Worm (Caenorhabditis elegans) whole organism, L4 larva: ENCODE results near the gene unc-39.
A peak's percentile ranks its signal among the peaks of the same experiment; 100 is the strongest.

Experiments used
- D1046.2 ChIP-seq: fragments of 200-800 bp; sonication (Bioruptor generic); IDR thresholded peaks from 2 replicates; pipeline ENCODE4 v1.3.6; 2022; ENCODE audit warnings: missing genetic modification characterization, missing compliant biosample characterization
- T20F7.1 ChIP-seq: fragments of 200-800 bp; sonication (Bioruptor generic); optimal IDR thresholded peaks from 2 replicates; lab custom pipeline; 2018; ENCODE audit warnings: mild to moderate bottlenecking, missing genetic modification characterization, missing compliant biosample characterization
- T26A8.4 ChIP-seq: fragments of 200-800 bp; sonication (Bioruptor generic); IDR thresholded peaks from 2 replicates; pipeline ENCODE4 v1.3.6; 2022; ENCODE audit warnings: missing genetic modification characterization, missing compliant biosample characterization
- ZK546.5 ChIP-seq, 2 experiments: sonication (generic microtip); optimal IDR thresholded peaks; 2 replicates each; lab custom pipeline; 2017; ENCODE audit warnings: missing biosample characterization in 2 of 2, missing genetic modification characterization in 2 of 2
- aha-1 ChIP-seq: fragments of 150-350 bp; peaks from one replicate; lab custom pipeline; 2014; ENCODE audit warnings: missing biosample characterization, missing genetic modification characterization
- aly-2 ChIP-seq: sonication (generic microtip); optimal IDR thresholded peaks from 2 replicates; lab custom pipeline; 2018; ENCODE audit warnings: missing biosample characterization, missing genetic modification characterization
- ceh-20 ChIP-seq: fragments of 200-800 bp; sonication (Bioruptor generic); IDR thresholded peaks from 2 replicates; pipeline ENCODE4 v1.3.6; 2022; ENCODE audit warnings: missing genetic modification reagents, missing genetic modification characterization, missing compliant biosample characterization
- ceh-44 ChIP-seq: fragments of 200-800 bp; sonication (Bioruptor generic); IDR thresholded peaks from 2 replicates; pipeline ENCODE4 v1.3.6; 2022; ENCODE audit warnings: missing genetic modification reagents, missing genetic modification characterization, missing compliant biosample characterization
- ceh-62 ChIP-seq: sonication (generic microtip); optimal IDR thresholded peaks from 2 replicates; lab custom pipeline; 2017; ENCODE audit warnings: missing biosample characterization, missing genetic modification characterization
- ctbp-1 ChIP-seq: fragments of 200-800 bp; sonication (Bioruptor generic); IDR thresholded peaks from 2 replicates; pipeline ENCODE4 v1.3.6; 2022; ENCODE audit warnings: missing genetic modification reagents, missing genetic modification characterization, missing compliant biosample characterization
- daf-12 ChIP-seq: fragments of 150-350 bp; optimal IDR thresholded peaks from 2 replicates; lab custom pipeline; 2014; ENCODE audit warnings: missing biosample characterization, missing genetic modification reagents, missing genetic modification characterization
- daf-16 ChIP-seq, 3 experiments: sonication (generic microtip); optimal IDR thresholded peaks; 2 replicates each; lab custom pipeline; 2016 to 2017; ENCODE audit warnings: missing genetic modification characterization in 3 of 3, missing genetic modification reagents in 3 of 3, mild to moderate bottlenecking in 2 of 3, missing compliant biosample characterization in 2 of 3, missing biosample characterization in 1 of 3, moderate library complexity in 1 of 3
- dmd-9 ChIP-seq: fragments of 200-800 bp; sonication (Bioruptor generic); IDR thresholded peaks from 2 replicates; pipeline ENCODE4 v1.3.6; 2022; ENCODE audit warnings: missing genetic modification reagents, missing genetic modification characterization, missing compliant biosample characterization
- dpl-1 ChIP-seq: fragments of 150-350 bp; optimal IDR thresholded peaks from 2 replicates; lab custom pipeline; 2014; ENCODE audit warnings: missing biosample characterization, missing genetic modification reagents, missing genetic modification characterization
- egl-27 ChIP-seq: sonication (generic microtip); optimal IDR thresholded peaks from 3 replicates; lab custom pipeline; 2017; ENCODE audit warnings: missing biosample characterization, missing genetic modification reagents, missing genetic modification characterization
- fkh-10 ChIP-seq: fragments of 150-350 bp; optimal IDR thresholded peaks from 2 replicates; lab custom pipeline; 2014; ENCODE audit warnings: missing biosample characterization, missing genetic modification reagents, missing genetic modification characterization
- fos-1 ChIP-seq: fragments of 150-350 bp; optimal IDR thresholded peaks from 2 replicates; lab custom pipeline; 2014; ENCODE audit warnings: missing biosample characterization, missing genetic modification characterization
- hif-1 ChIP-seq, 2 experiments: sonication (generic microtip); optimal IDR thresholded peaks; 2 replicates each; lab custom pipeline; 2016 to 2017; ENCODE audit warnings: missing compliant biosample characterization in 2 of 2, missing genetic modification characterization in 2 of 2, missing genetic modification reagents in 2 of 2, missing genotype in 2 of 2, mild to moderate bottlenecking in 1 of 2
- hlh-11 ChIP-seq: fragments of 200-800 bp; sonication (Bioruptor generic); optimal IDR thresholded peaks from 2 replicates; lab custom pipeline; 2018; ENCODE audit warnings: mild to moderate bottlenecking, missing genetic modification characterization, missing compliant biosample characterization
- hlh-30 ChIP-seq: sonication (generic microtip); optimal IDR thresholded peaks from 2 replicates; lab custom pipeline; 2017; ENCODE audit warnings: antibody characterized with exemption, mild to moderate bottlenecking, missing genetic modification characterization, missing compliant biosample characterization; ENCODE audit not compliant: insufficient read depth
- jun-1 ChIP-seq: fragments of 150-350 bp; optimal IDR thresholded peaks from 2 replicates; lab custom pipeline; 2014; ENCODE audit warnings: missing biosample characterization, missing genetic modification reagents, missing genetic modification characterization
- lim-7 ChIP-seq: fragments of 200-800 bp; sonication (Bioruptor generic); IDR thresholded peaks from 2 replicates; pipeline ENCODE4 v1.3.6; 2022; ENCODE audit warnings: missing genetic modification characterization, missing compliant biosample characterization
- lin-13 ChIP-seq: fragments of 150-350 bp; optimal IDR thresholded peaks from 2 replicates; lab custom pipeline; 2014; ENCODE audit warnings: missing biosample characterization, missing genetic modification reagents, missing genetic modification characterization
- madf-5 ChIP-seq, 2 experiments: fragments of 200-800 bp; sonication (Bioruptor generic); IDR thresholded peaks; 2 replicates each; pipeline ENCODE4 v1.3.6; 2022; ENCODE audit warnings: missing compliant biosample characterization in 2 of 2, missing genetic modification characterization in 2 of 2
- madf-9 ChIP-seq: fragments of 200-800 bp; sonication (Bioruptor generic); conservative IDR thresholded peaks from 2 replicates; pipeline ENCODE4 v1.3.6; 2022; ENCODE audit warnings: missing genetic modification reagents, missing genetic modification characterization, missing compliant biosample characterization
- mdt-29 ChIP-seq: fragments of 200-800 bp; sonication (Bioruptor generic); IDR thresholded peaks from 2 replicates; pipeline ENCODE4 v1.3.6; 2022; ENCODE audit warnings: missing genetic modification reagents, missing genetic modification characterization, missing compliant biosample characterization
- mes-2 ChIP-seq: sonication (generic microtip); optimal IDR thresholded peaks from 2 replicates; lab custom pipeline; 2016; ENCODE audit warnings: missing genotype, mild to moderate bottlenecking, missing genetic modification characterization, missing compliant biosample characterization; ENCODE audit not compliant: poor library complexity, severe bottlenecking
- mxl-2 ChIP-seq: fragments of 200-800 bp; sonication (Bioruptor generic); conservative IDR thresholded peaks from 2 replicates; pipeline ENCODE4 v1.3.6; 2022; ENCODE audit warnings: missing genetic modification reagents, missing genetic modification characterization, missing compliant biosample characterization
- mxl-3 ChIP-seq: fragments of 200-800 bp; sonication (Bioruptor generic); optimal IDR thresholded peaks from 2 replicates; lab custom pipeline; 2018; ENCODE audit warnings: mild to moderate bottlenecking, missing genetic modification characterization, missing compliant biosample characterization
- nhr-102 ChIP-seq: sonication (generic microtip); optimal IDR thresholded peaks from 2 replicates; lab custom pipeline; 2016; ENCODE audit warnings: mild to moderate bottlenecking, missing genetic modification characterization, moderate library complexity, missing compliant biosample characterization
- nhr-11 ChIP-seq: fragments of 150-350 bp; optimal IDR thresholded peaks from 2 replicates; lab custom pipeline; 2014; ENCODE audit warnings: missing biosample characterization, missing genetic modification characterization
- nhr-237 ChIP-seq: sonication (generic microtip); optimal IDR thresholded peaks from 2 replicates; lab custom pipeline; 2017; ENCODE audit warnings: missing biosample characterization, missing genetic modification characterization
- nhr-25 ChIP-seq: sonication (generic microtip); optimal IDR thresholded peaks from 2 replicates; lab custom pipeline; 2017; ENCODE audit warnings: missing genetic modification characterization, mild to moderate bottlenecking, missing compliant biosample characterization, antibody characterized with exemption, moderate library complexity, borderline replicate concordance; ENCODE audit not compliant: insufficient read depth
- nhr-28 ChIP-seq: fragments of 150-350 bp; optimal IDR thresholded peaks from 2 replicates; lab custom pipeline; 2014; ENCODE audit warnings: missing biosample characterization, missing genetic modification characterization
- nhr-42 ChIP-seq: fragments of 200-800 bp; sonication (Bioruptor generic); IDR thresholded peaks from 2 replicates; pipeline ENCODE4 v1.3.6; 2022; ENCODE audit warnings: missing genetic modification characterization, missing compliant biosample characterization
- nhr-77 ChIP-seq: fragments of 150-350 bp; optimal IDR thresholded peaks from 2 replicates; lab custom pipeline; 2014; ENCODE audit warnings: missing biosample characterization, missing genetic modification characterization
- php-3 ChIP-seq: fragments of 200-800 bp; sonication (Bioruptor generic); IDR thresholded peaks from 2 replicates; pipeline ENCODE4 v1.3.6; 2022; ENCODE audit warnings: missing genetic modification reagents, missing genetic modification characterization, missing compliant biosample characterization
- pqm-1 ChIP-seq: sonication (generic microtip); optimal IDR thresholded peaks from 2 replicates; lab custom pipeline; 2017; ENCODE audit warnings: missing biosample characterization, missing genetic modification characterization
- sdz-12 ChIP-seq: fragments of 200-800 bp; sonication (Bioruptor generic); optimal IDR thresholded peaks from 2 replicates; lab custom pipeline; 2018; ENCODE audit warnings: mild to moderate bottlenecking, missing genetic modification characterization, missing compliant biosample characterization
- snpc-1.2 ChIP-seq: fragments of 200-800 bp; sonication (Bioruptor generic); IDR thresholded peaks from 2 replicates; pipeline ENCODE4 v1.3.6; 2022; ENCODE audit warnings: missing genetic modification reagents, missing genetic modification characterization, missing compliant biosample characterization
- spr-1 ChIP-seq: sonication (generic microtip); optimal IDR thresholded peaks from 2 replicates; lab custom pipeline; 2016; ENCODE audit warnings: mild to moderate bottlenecking, missing genetic modification characterization, missing compliant biosample characterization
- spr-3 ChIP-seq: fragments of 200-800 bp; sonication (Bioruptor generic); optimal IDR thresholded peaks from 2 replicates; lab custom pipeline; 2018; ENCODE audit warnings: mild to moderate bottlenecking, missing genetic modification characterization, missing compliant biosample characterization
- tag-97 ChIP-seq: fragments of 200-800 bp; sonication (Bioruptor generic); IDR thresholded peaks from 2 replicates; pipeline ENCODE4 v1.3.6; 2022; ENCODE audit warnings: missing genetic modification characterization, missing compliant biosample characterization
- tra-1 ChIP-seq: fragments of 200-800 bp; sonication (Bioruptor generic); IDR thresholded peaks from 2 replicates; pipeline ENCODE4 v1.3.6; 2022; ENCODE audit warnings: missing genetic modification reagents, missing genetic modification characterization, missing compliant biosample characterization
- unc-39 ChIP-seq: sonication (generic microtip); optimal IDR thresholded peaks from 2 replicates; lab custom pipeline; 2017; ENCODE audit warnings: missing biosample characterization, missing genetic modification characterization
- zag-1 ChIP-seq: fragments of 150-350 bp; optimal IDR thresholded peaks from 2 replicates; lab custom pipeline; 2014; ENCODE audit warnings: missing biosample characterization, missing genetic modification characterization
- zip-11 ChIP-seq: fragments of 200-800 bp; sonication (Bioruptor generic); IDR thresholded peaks from 2 replicates; pipeline ENCODE4 v1.3.6; 2022; ENCODE audit warnings: missing genetic modification characterization, missing compliant biosample characterization
- ztf-7 ChIP-seq: fragments of 150-350 bp; optimal IDR thresholded peaks from 2 replicates; lab custom pipeline; 2014; ENCODE audit warnings: missing biosample characterization, missing genetic modification characterization

The unc-39 gene

ce11 chrV:14350498-14350897 lies 22.4 kb upstream of the unc-39 start (continued):
- TF ChIP-seq nhr-28 (tag; lab: Kevin White, UChicago) (peak; percentile 24), ZK546.5 (tag; optimal IDR thresholded peaks at IDR 0.05; lab: Kevin White, UChicago) (no peak), aha-1 (tag; lab: Kevin White, UChicago) (no peak)

- peak; percentile 76; the same call in 1 of the 2 replicates for TF ChIP-seq ceh-20 (GFP tag; lab: Robert Waterston, UW)
- no peak for TF ChIP-seq tag-97
- TF ChIP-seq D1046.2 = peak; percentile 61; the same call in 1 of the 2 replicates
- no peak for TF ChIP-seq daf-16 (GFP tag; optimal IDR thresholded peaks at IDR 0.05; lab: Kevin White, UChicago)
- peak; percentile 60 for TF ChIP-seq daf-16 (tag; optimal IDR thresholded peaks at IDR 0.05; lab: Kevin White, UChicago)
- peak in 1 of 2 experiments; percentile 70 for TF ChIP-seq hif-1 (tag; optimal IDR thresholded peaks at IDR 0.05; lab: Kevin White, UChicago)
- no peak for TF ChIP-seq spr-3 (GFP tag; lab: Kevin White, UChicago)
- TF ChIP-seq T20F7.1 (GFP tag; lab: Kevin White, UChicago) = peak; percentile 75
- TF ChIP-seq lim-7 (GFP tag; lab: Robert Waterston, UW) = 0 out of 2 replicates have a peak, but pooled peaks have one; percentile 40
- peak; percentile 4 for TF ChIP-seq nhr-25 (tag; lab: Kevin White, UChicago)
- peak; percentile 84 for TF ChIP-seq mes-2 (tag; lab: Kevin White, UChicago)
- TF ChIP-seq nhr-102 = peak; percentile 11
- TF ChIP-seq ceh-62 = no peak
- peak; percentile 42 for TF ChIP-seq spr-1 (tag; lab: Kevin White, UChicago)
- no peak for TF ChIP-seq fos-1 (tag; lab: Kevin White, UChicago)
- peak; percentile 87 for TF ChIP-seq lin-13
- peak; percentile 81 for TF ChIP-seq pqm-1
- TF ChIP-seq madf-5 (GFP tag; IDR thresholded peaks at IDR 0.05; lab: Robert Waterston, UW) = no peak
- TF ChIP-seq zip-11 (GFP tag; lab: Robert Waterston, UW) = no peak
- no peak for TF ChIP-seq egl-27 (tag; lab: Kevin White, UChicago)
- peak; percentile 63; the same call in 1 of the 2 replicates for TF ChIP-seq dmd-9
- TF ChIP-seq aly-2 (tag; lab: Kevin White, UChicago) = peak; percentile 20
- peak; percentile 96 for TF ChIP-seq mxl-3 (GFP tag; lab: Kevin White, UChicago)
- peak; percentile 90 for TF ChIP-seq hlh-11 (tag; lab: Kevin White, UChicago)
- TF ChIP-seq T26A8.4 (GFP tag; lab: Robert Waterston, UW) = peak; percentile 45; the same call in 1 of the 2 replicates
- TF ChIP-seq ZK546.5 (tag; optimal IDR thresholded peaks at IDR 0.05; lab: Kevin White, UChicago) = no peak
- 0 out of 2 replicates have a peak, but pooled peaks have one; percentile 51 for TF ChIP-seq nhr-42 (GFP tag; lab: Robert Waterston, UW)
- TF ChIP-seq ctbp-1 (GFP tag; lab: Robert Waterston, UW) = peak; percentile 62; the same call in 1 of the 2 replicates
- TF ChIP-seq mdt-29 (GFP tag; lab: Robert Waterston, UW) = peak; percentile 59; the same call in 1 of the 2 replicates
- TF ChIP-seq snpc-1.2 (GFP tag; lab: Robert Waterston, UW) = no peak
- TF ChIP-seq dpl-1 = peak; percentile 74
- peak; percentile 35 for TF ChIP-seq fkh-10 (GFP tag; lab: Kevin White, UChicago)
- no peak for TF ChIP-seq sdz-12 (GFP tag; lab: Kevin White, UChicago)
- no peak for TF ChIP-seq php-3 (GFP tag; lab: Robert Waterston, UW)
- TF ChIP-seq ztf-7 (tag; lab: Kevin White, UChicago) = no peak
- TF ChIP-seq madf-9 (GFP tag; lab: Robert Waterston, UW) = 0 out of 2 replicates have a peak, but pooled peaks have one; percentile 38
- TF ChIP-seq nhr-77 (tag; lab: Kevin White, UChicago) = peak; percentile 87
- peak; percentile 40 for TF ChIP-seq jun-1
- TF ChIP-seq mxl-2 = no peak
- peak; percentile 21; the same call in 1 of the 2 replicates for TF ChIP-seq ceh-44 (GFP tag; lab: Robert Waterston, UW)
- peak; percentile 80 for TF ChIP-seq tra-1 (GFP tag; lab: Robert Waterston, UW)
- TF ChIP-seq zag-1 (tag; lab: Kevin White, UChicago) = no peak
- TF ChIP-seq nhr-11 (tag; lab: Kevin White, UChicago) = peak; percentile 84
- TF ChIP-seq hlh-30 = peak; percentile 67
- no peak for TF ChIP-seq unc-39 (tag; lab: Kevin White, UChicago)
- no peak for TF ChIP-seq daf-12 (tag; lab: Kevin White, UChicago)
- no peak for TF ChIP-seq nhr-237
Measured at ce11 chrV:14350949-14351348, 21.9 kb upstream of the unc-39 start.
